Worm (Caenorhabditis elegans) whole organism, early embryonic: ENCODE results near the gene F25D1.5.
A peak's percentile ranks its signal among the peaks of the same experiment; 100 is the strongest.

ENCODE experiments used
- B0310.2 ChIP-seq: sonication (generic microtip); optimal IDR thresholded peaks from 2 replicates; lab custom pipeline; 2016; ENCODE audit warnings: mild to moderate bottlenecking, missing genetic modification characterization, missing compliant biosample characterization
- F13C5.2 ChIP-seq: sonication (generic microtip); optimal IDR thresholded peaks from 2 replicates; lab custom pipeline; 2017; ENCODE audit warnings: mild to moderate bottlenecking, missing genetic modification characterization, inconsistent platforms, missing compliant biosample characterization
- aly-1 ChIP-seq: sonication (generic microtip); optimal IDR thresholded peaks from 2 replicates; lab custom pipeline; 2016; ENCODE audit warnings: missing genetic modification characterization, missing compliant biosample characterization
- ama-1 ChIP-seq: fragments of 150-350 bp; optimal IDR thresholded peaks from 2 replicates; lab custom pipeline; 2014
- ceh-13 ChIP-seq: fragments of 200-800 bp; sonication (Bioruptor generic); optimal IDR thresholded peaks from 2 replicates; lab custom pipeline; 2018; ENCODE audit warnings: mild to moderate bottlenecking, missing genetic modification characterization, missing compliant biosample characterization
- ceh-36 ChIP-seq: sonication (generic microtip); optimal IDR thresholded peaks from 2 replicates; lab custom pipeline; 2016; ENCODE audit warnings: missing genetic modification characterization, inconsistent platforms, missing compliant biosample characterization
- ets-7 ChIP-seq: sonication (generic microtip); optimal IDR thresholded peaks from 2 replicates; lab custom pipeline; 2016; ENCODE audit warnings: missing genotype, missing genetic modification characterization, missing compliant biosample characterization
- flt-1 ChIP-seq: fragments of 200-800 bp; sonication (Bioruptor generic); IDR thresholded peaks from 2 replicates; pipeline ENCODE4 v1.3.6; 2022; ENCODE audit warnings: missing genetic modification characterization, missing compliant biosample characterization
- hmbx-1 ChIP-seq: sonication (generic microtip); optimal IDR thresholded peaks from 2 replicates; lab custom pipeline; 2016; ENCODE audit warnings: mild to moderate bottlenecking, missing genetic modification characterization, missing compliant biosample characterization
- hmg-4 ChIP-seq: fragments of 200-800 bp; sonication (Bioruptor generic); optimal IDR thresholded peaks from 2 replicates; lab custom pipeline; 2018; ENCODE audit warnings: mild to moderate bottlenecking, missing genetic modification characterization, missing compliant biosample characterization
- hnd-1 ChIP-seq: sonication (generic microtip); optimal IDR thresholded peaks from 2 replicates; lab custom pipeline; 2016; ENCODE audit warnings: missing genetic modification characterization, missing compliant biosample characterization
- pes-1 ChIP-seq: fragments of 200-800 bp; sonication (Bioruptor generic); IDR thresholded peaks from 2 replicates; pipeline ENCODE4 v1.3.6; 2022; ENCODE audit warnings: missing genetic modification reagents, missing genetic modification characterization, missing compliant biosample characterization
- scrt-1 ChIP-seq: fragments of 200-800 bp; sonication (Bioruptor generic); IDR thresholded peaks from 2 replicates; pipeline ENCODE4 v1.3.6; 2022; ENCODE audit warnings: missing genetic modification characterization, missing compliant biosample characterization
- sea-1 ChIP-seq: fragments of 200-800 bp; sonication (Bioruptor generic); conservative IDR thresholded peaks from 2 replicates; pipeline ENCODE4 v1.3.6; 2022; ENCODE audit warnings: missing genetic modification characterization, missing compliant biosample characterization
- tbx-11 ChIP-seq: fragments of 200-800 bp; sonication (Bioruptor generic); IDR thresholded peaks from 2 replicates; pipeline ENCODE4 v1.3.6; 2022; ENCODE audit warnings: missing genetic modification characterization, missing compliant biosample characterization
- tbx-37 ChIP-seq: fragments of 200-800 bp; sonication (Bioruptor generic); conservative IDR thresholded peaks from 2 replicates; pipeline ENCODE4 v1.3.6; 2022; ENCODE audit warnings: missing genetic modification reagents, missing genetic modification characterization, missing compliant biosample characterization
- tra-4 ChIP-seq: sonication (generic microtip); optimal IDR thresholded peaks from 2 replicates; lab custom pipeline; 2017; ENCODE audit warnings: missing genetic modification characterization, missing compliant biosample characterization

F25D1.5 gene

ce11 chrV:10555239-10555638, 8.7 kb upstream of the F25D1.5 start, which contains the start of gene F32G8.3:
TSS of gene F32G8.3 (minus strand) at chrV:10555339.
- TF ChIP-seq sea-1 (GFP tag; lab: Robert Waterston, UW) (no peak), tbx-11 (GFP tag; lab: Robert Waterston, UW) (no peak)

ce11 chrV:10549717-10550116, 3.1 kb upstream of the F25D1.5 start, which contains the start of gene F32G8.2:
TSS of gene F32G8.2 (plus strand) at chrV:10550017.
- TF ChIP-seq B0310.2 (no peak), scrt-1 (no peak), tbx-11 (GFP tag; lab: Robert Waterston, UW) (no peak), ceh-36 (no peak), sea-1 (GFP tag; lab: Robert Waterston, UW) (no peak), tra-4 (tag; lab: Kevin White, UChicago) (no peak), ets-7 (tag; lab: Kevin White, UChicago) (no peak), hnd-1 (tag; lab: Kevin White, UChicago) (no peak), ceh-13 (no peak), flt-1 (no peak), tbx-37 (GFP tag; lab: Robert Waterston, UW) (no peak), ama-1 (lab: Kevin White, UChicago) (no peak), F13C5.2 (tag; lab: Kevin White, UChicago) (no peak), pes-1 (no peak), hmbx-1 (tag; lab: Kevin White, UChicago) (no peak), aly-1 (tag; lab: Kevin White, UChicago) (no peak), hmg-4 (GFP tag; lab: Kevin White, UChicago) (no peak)

DNA sequence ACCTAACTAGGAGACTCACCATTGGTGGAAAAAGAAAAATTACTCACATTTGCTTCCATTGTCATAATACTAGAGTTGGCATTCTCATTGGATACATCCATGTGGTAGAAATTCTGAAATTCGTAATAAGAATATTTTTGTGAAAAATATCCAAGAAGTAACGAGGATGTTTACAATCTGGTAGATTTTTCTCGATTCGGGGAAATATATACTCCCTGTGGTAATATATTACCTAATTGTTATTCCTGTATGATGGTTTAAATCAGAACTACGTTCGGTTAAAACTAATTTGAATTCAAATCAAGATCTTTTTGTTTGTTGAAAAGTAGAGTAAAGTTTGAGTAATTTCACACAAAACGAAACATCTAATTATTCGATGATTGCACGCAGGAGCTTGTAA, 2.4 kb upstream of the F25D1.5 start, which contains the start of gene srd-34:
Gene srd-34 (minus strand): TSS at position 101 of the 400 bp plus-strand sequence.
- TF ChIP-seq tbx-37 (GFP tag; lab: Robert Waterston, UW): no peak
- TF ChIP-seq hmbx-1 (tag; lab: Kevin White, UChicago): no peak
- no peak for TF ChIP-seq tra-4 (tag; lab: Kevin White, UChicago)
- TF ChIP-seq aly-1 (tag; lab: Kevin White, UChicago): no peak
- TF ChIP-seq scrt-1: no peak
- TF ChIP-seq tbx-11 (GFP tag; lab: Robert Waterston, UW): no peak
- TF ChIP-seq pes-1: no peak
- no peak for TF ChIP-seq F13C5.2 (tag; lab: Kevin White, UChicago)

DNA sequence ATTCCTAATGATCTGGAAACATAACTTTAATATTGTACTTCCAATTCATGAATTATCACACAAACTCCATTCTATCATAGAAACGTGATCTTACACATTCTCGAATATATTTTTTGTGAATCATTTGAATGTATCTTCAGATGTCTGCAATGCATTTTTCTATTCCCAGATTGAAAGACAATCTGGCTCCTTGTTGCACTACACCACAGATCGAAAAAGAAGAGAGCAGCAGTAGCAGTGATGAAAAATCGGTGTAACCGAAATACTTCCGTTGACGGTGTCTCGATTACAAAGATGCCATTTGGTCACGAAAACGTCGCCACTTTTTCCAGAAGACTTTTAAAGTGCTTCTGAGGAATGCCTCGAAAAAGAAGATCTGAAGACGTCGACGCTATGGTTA, 6.6 kb downstream of the F25D1.5 start, which contains the start of gene degt-1:
Gene degt-1 (plus strand): TSS at position 301 of the 400 bp plus-strand sequence.
- no peak for TF ChIP-seq flt-1
- TF ChIP-seq ets-7 (tag; lab: Kevin White, UChicago): no peak
- TF ChIP-seq ceh-36: no peak
- no peak for TF ChIP-seq sea-1 (GFP tag; lab: Robert Waterston, UW)
- no peak for TF ChIP-seq B0310.2
- no peak for TF ChIP-seq tra-4 (tag; lab: Kevin White, UChicago)
- no peak for TF ChIP-seq tbx-37 (GFP tag; lab: Robert Waterston, UW)
- no peak for TF ChIP-seq pes-1
- no peak for TF ChIP-seq scrt-1
- TF ChIP-seq hnd-1 (tag; lab: Kevin White, UChicago): no peak
- no peak for TF ChIP-seq hmg-4 (GFP tag; lab: Kevin White, UChicago)
- no peak for TF ChIP-seq hmbx-1 (tag; lab: Kevin White, UChicago)
- no peak for TF ChIP-seq ama-1 (lab: Kevin White, UChicago)
- no peak for TF ChIP-seq ceh-13

- no peak for TF ChIP-seq sea-1 (GFP tag; lab: Robert Waterston, UW)
- TF ChIP-seq scrt-1: no peak
- no peak for TF ChIP-seq ceh-36
- TF ChIP-seq tbx-37 (GFP tag; lab: Robert Waterston, UW): no peak
- no peak for TF ChIP-seq aly-1 (tag; lab: Kevin White, UChicago)
- no peak for TF ChIP-seq pes-1
- TF ChIP-seq F13C5.2 (tag; lab: Kevin White, UChicago): no peak
- TF ChIP-seq B0310.2: no peak
- TF ChIP-seq ama-1 (lab: Kevin White, UChicago): no peak
These were observed 7.5 kb downstream of the F25D1.5 start, which contains the start of gene F25D1.8 for ce11 chrV:10539114-10539513. TSS of gene F25D1.8 (plus strand) at chrV:10539414.

DNA sequence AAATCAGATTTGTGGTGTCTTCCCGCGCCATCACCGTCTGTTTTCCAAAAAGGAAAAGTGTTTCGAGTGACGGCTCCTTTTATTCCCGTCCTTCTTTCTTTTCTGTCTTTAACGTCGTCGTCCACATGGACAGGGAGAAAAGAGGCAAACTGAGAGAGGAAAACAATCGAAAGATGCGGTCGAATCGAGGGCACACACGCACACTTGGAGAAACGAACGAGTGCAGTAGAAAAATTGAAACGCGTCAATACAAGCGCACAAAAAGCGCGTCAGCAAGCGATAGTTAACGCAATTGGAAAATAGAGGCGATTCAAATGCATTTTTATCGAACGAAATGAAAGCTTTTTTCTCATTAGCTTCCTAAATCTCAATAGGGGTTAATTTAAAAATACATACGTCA, 9.8 kb downstream of the F25D1.5 start:
- TF ChIP-seq ama-1 (lab: Kevin White, UChicago): no peak
- peak; percentile 50 for TF ChIP-seq hmg-4 (GFP tag; lab: Kevin White, UChicago)
- no peak for TF ChIP-seq hmbx-1 (tag; lab: Kevin White, UChicago)
- TF ChIP-seq pes-1: no peak
- no peak for TF ChIP-seq sea-1 (GFP tag; lab: Robert Waterston, UW)
- TF ChIP-seq F13C5.2 (tag; lab: Kevin White, UChicago): peak; percentile 11
- TF ChIP-seq tbx-37 (GFP tag; lab: Robert Waterston, UW): no peak

DNA sequence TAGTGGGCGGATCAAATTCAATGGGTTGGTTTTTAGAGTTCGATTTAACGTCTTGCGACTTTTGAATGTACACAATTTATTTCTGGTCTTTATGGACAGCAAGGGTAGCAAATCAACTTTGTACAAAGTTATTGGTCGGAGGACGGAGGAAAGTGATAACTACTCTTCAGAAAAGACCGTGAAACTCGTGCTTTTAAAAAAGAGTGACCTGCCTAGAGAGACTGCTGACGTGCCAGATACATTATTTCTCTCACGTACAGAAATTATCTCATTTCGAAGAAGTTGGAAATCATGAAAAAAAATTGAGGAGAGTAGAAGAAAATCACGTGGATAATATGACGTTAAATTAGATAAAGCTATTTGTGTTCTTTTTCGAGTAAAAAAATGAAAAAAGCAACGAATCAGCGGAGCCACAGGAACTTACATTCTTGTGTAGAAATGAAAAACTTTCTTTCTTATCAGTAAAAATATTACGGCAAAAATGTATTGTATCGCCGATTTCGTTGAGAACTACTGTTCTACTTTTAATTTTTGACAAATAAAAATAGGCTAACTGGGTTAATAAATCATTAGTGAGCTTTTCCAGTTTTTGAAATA, 10.4 kb downstream of the F25D1.5 start, which contains the start of gene ppm-1.A:
Gene ppm-1.A (minus strand): TSS at position 294 of the 597 bp plus-strand sequence.
- no peak for TF ChIP-seq ama-1 (lab: Kevin White, UChicago)
- TF ChIP-seq F13C5.2 (tag; lab: Kevin White, UChicago): no peak
- TF ChIP-seq ceh-36: no peak
- no peak for TF ChIP-seq tbx-37 (GFP tag; lab: Robert Waterston, UW)
- no peak for TF ChIP-seq ets-7 (tag; lab: Kevin White, UChicago)
- no peak for TF ChIP-seq hmg-4 (GFP tag; lab: Kevin White, UChicago)
- TF ChIP-seq flt-1: no peak

DNA sequence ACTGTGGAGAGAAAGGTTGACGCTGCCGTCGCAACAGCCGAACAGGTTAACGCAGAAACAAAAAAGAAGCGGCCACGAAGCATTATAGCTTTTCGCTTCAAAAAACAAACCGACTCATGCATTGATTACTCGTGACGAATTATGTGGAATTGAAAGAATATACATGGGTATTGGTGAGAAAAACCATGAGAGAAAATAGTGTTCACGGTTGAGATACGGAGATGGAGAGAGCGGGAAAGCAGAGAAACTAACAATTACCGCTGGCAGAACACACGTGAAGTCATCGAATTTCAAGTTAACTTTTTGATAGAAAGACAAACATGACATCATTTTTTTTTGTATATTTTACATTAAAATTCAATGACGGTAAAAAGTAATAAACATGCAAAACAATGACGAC, 11.3 kb downstream of the F25D1.5 start:
- TF ChIP-seq ceh-36: no peak
- TF ChIP-seq tra-4 (tag; lab: Kevin White, UChicago): no peak
- TF ChIP-seq F13C5.2 (tag; lab: Kevin White, UChicago): no peak
- no peak for TF ChIP-seq tbx-11 (GFP tag; lab: Robert Waterston, UW)
- TF ChIP-seq ama-1 (lab: Kevin White, UChicago): no peak
- no peak for TF ChIP-seq pes-1
- TF ChIP-seq hnd-1 (tag; lab: Kevin White, UChicago): no peak
